Fruit fly (Drosophila melanogaster): ENCODE results near the gene CG31636.
A peak's percentile ranks its signal among the peaks of the same experiment; 100 is the strongest.

Gene CG31636

dm6 chr2L:6622031-6622430 lies 35.9 kb downstream of the CG31636 start:
- no peak for TF ChIP-seq dsf (GFP tag; optimal IDR thresholded peaks at IDR 0.05; ENCODE audit: borderline replicate concordance)
- TF ChIP-seq Rel (GFP tag; optimal IDR thresholded peaks at IDR 0.05), result no peak
- TF ChIP-seq Rel (tag; optimal IDR thresholded peaks at IDR 0.05), result no peak
- no peak for TF ChIP-seq Sp1 (GFP tag; optimal IDR thresholded peaks at IDR 0.05)
- no peak for TF ChIP-seq usp (GFP tag; optimal IDR thresholded peaks at IDR 0.05)
- no peak for TF ChIP-seq CrebA (GFP tag; optimal IDR thresholded peaks at IDR 0.05; ENCODE audit: borderline replicate concordance)
- no peak for TF ChIP-seq CG32264 (GFP tag; optimal IDR thresholded peaks at IDR 0.05)
- no peak for TF ChIP-seq h (GFP tag; optimal IDR thresholded peaks at IDR 0.05)
- no peak for TF ChIP-seq sv (GFP tag; optimal IDR thresholded peaks at IDR 0.05)
- no peak for TF ChIP-seq OdsH (GFP tag; optimal IDR thresholded peaks at IDR 0.05)
- TF ChIP-seq Dfd (GFP tag; optimal IDR thresholded peaks at IDR 0.05), result no peak
- TF ChIP-seq dmrt93B (GFP tag; optimal IDR thresholded peaks at IDR 0.05), result no peak

- no peak for TF ChIP-seq h (GFP tag; optimal IDR thresholded peaks at IDR 0.05)
Measured at dm6 chr2L:6621600-6621999, 36.4 kb downstream of the CG31636 start, which contains the start of gene DIP-iota. Gene DIP-iota (minus strand): TSS chr2L:6621700.

- TF ChIP-seq CG32264 (GFP tag; optimal IDR thresholded peaks at IDR 0.05) (no peak), Rel (GFP tag; optimal IDR thresholded peaks at IDR 0.05) (no peak), Rel (tag; optimal IDR thresholded peaks at IDR 0.05) (peak; percentile 82), brk (GFP tag; optimal IDR thresholded peaks at IDR 0.05) (no peak), h (GFP tag; optimal IDR thresholded peaks at IDR 0.05) (peak; percentile 2)
Measured at dm6 chr2L:6614229-6614935, 43.6 kb downstream of the CG31636 start.

- TF ChIP-seq Hnf4 (GFP tag; optimal IDR thresholded peaks at IDR 0.05), result no peak
- TF ChIP-seq HLH106 (tag; optimal IDR thresholded peaks at IDR 0.05), result no peak
- TF ChIP-seq tai (GFP tag; optimal IDR thresholded peaks at IDR 0.05), result no peak
- no peak for TF ChIP-seq OdsH (GFP tag; optimal IDR thresholded peaks at IDR 0.05)
- TF ChIP-seq sage (GFP tag; optimal IDR thresholded peaks at IDR 0.05), result no peak
- no peak for TF ChIP-seq sv (GFP tag; optimal IDR thresholded peaks at IDR 0.05)
- no peak for TF ChIP-seq CG9705 (GFP tag; optimal IDR thresholded peaks at IDR 0.05)
- TF ChIP-seq dl (GFP tag; optimal IDR thresholded peaks at IDR 0.05; ENCODE audit: insufficient read depth in 1 of 2, partially characterized antibody in 2 of 2), result no peak
- no peak for TF ChIP-seq dsf (GFP tag; optimal IDR thresholded peaks at IDR 0.05; ENCODE audit: borderline replicate concordance)
- no peak for TF ChIP-seq foxo (GFP tag; optimal IDR thresholded peaks at IDR 0.05)
- no peak for TF ChIP-seq ey (GFP tag; optimal IDR thresholded peaks at IDR 0.05)
- no peak for TF ChIP-seq GATAd (GFP tag; optimal IDR thresholded peaks at IDR 0.05)
- no peak for TF ChIP-seq rgr (GFP tag; optimal IDR thresholded peaks at IDR 0.05)
- TF ChIP-seq Myc (optimal IDR thresholded peaks at IDR 0.05), result no peak
- TF ChIP-seq brk (GFP tag; optimal IDR thresholded peaks at IDR 0.05), result no peak
- no peak for TF ChIP-seq CG32264 (GFP tag; optimal IDR thresholded peaks at IDR 0.05)
Measured at dm6 chr2L:6613156-6613555, 44.8 kb downstream of the CG31636 start.

dm6 chr2L:6612477-6613004 lies 45.4 kb downstream of the CG31636 start:
- peak; percentile 100 for TF ChIP-seq HLH106 (tag; optimal IDR thresholded peaks at IDR 0.05)
- peak; percentile 100 for TF ChIP-seq Sp1 (GFP tag; optimal IDR thresholded peaks at IDR 0.05)
- TF ChIP-seq OdsH (GFP tag; optimal IDR thresholded peaks at IDR 0.05), result peak; percentile 100
- TF ChIP-seq sv (GFP tag; optimal IDR thresholded peaks at IDR 0.05), result peak; percentile 100
- TF ChIP-seq CG32264 (GFP tag; optimal IDR thresholded peaks at IDR 0.05), result peak; percentile 100
- TF ChIP-seq h (GFP tag; optimal IDR thresholded peaks at IDR 0.05), result peak; percentile 100
- peak; percentile 99 for TF ChIP-seq dsf (GFP tag; optimal IDR thresholded peaks at IDR 0.05; ENCODE audit: borderline replicate concordance)
- TF ChIP-seq usp (GFP tag; optimal IDR thresholded peaks at IDR 0.05), result no peak
- TF ChIP-seq N (GFP tag; optimal IDR thresholded peaks at IDR 0.05), result no peak
- peak; percentile 100 for TF ChIP-seq tai (GFP tag; optimal IDR thresholded peaks at IDR 0.05)
- no peak for TF ChIP-seq Vsx2 (GFP tag; optimal IDR thresholded peaks at IDR 0.05; ENCODE audit: partially characterized antibody)
- peak; percentile 100 for TF ChIP-seq Jra (GFP tag; optimal IDR thresholded peaks at IDR 0.05)
- TF ChIP-seq sage (GFP tag; optimal IDR thresholded peaks at IDR 0.05), result peak; percentile 100
- TF ChIP-seq Rel (GFP tag; optimal IDR thresholded peaks at IDR 0.05), result peak; percentile 100
- peak; percentile 99 for TF ChIP-seq Rel (tag; optimal IDR thresholded peaks at IDR 0.05)
- TF ChIP-seq Myc (optimal IDR thresholded peaks at IDR 0.05), result peak; percentile 23
- peak; percentile 100 for TF ChIP-seq woc (GFP tag; optimal IDR thresholded peaks at IDR 0.05)
- peak; percentile 99 for TF ChIP-seq Dfd (GFP tag; optimal IDR thresholded peaks at IDR 0.05)
- peak; percentile 98 for TF ChIP-seq Mio (GFP tag; optimal IDR thresholded peaks at IDR 0.05)
- TF ChIP-seq rgr (GFP tag; optimal IDR thresholded peaks at IDR 0.05), result peak; percentile 100
- TF ChIP-seq dmrt93B (GFP tag; optimal IDR thresholded peaks at IDR 0.05), result peak; percentile 100
- TF ChIP-seq GATAd (GFP tag; optimal IDR thresholded peaks at IDR 0.05), result peak; percentile 100
- peak; percentile 100 for TF ChIP-seq foxo (GFP tag; optimal IDR thresholded peaks at IDR 0.05)
- TF ChIP-seq Hr78 (GFP tag; optimal IDR thresholded peaks at IDR 0.05), result no peak
- peak; percentile 84 for TF ChIP-seq jim (GFP tag; optimal IDR thresholded peaks at IDR 0.05)
- TF ChIP-seq Hr83 (GFP tag; optimal IDR thresholded peaks at IDR 0.05; ENCODE audit: poor library complexity, severe bottlenecking), result peak; percentile 99
- TF ChIP-seq pan (optimal IDR thresholded peaks at IDR 0.05), result no peak
- peak; percentile 100 for TF ChIP-seq psq (GFP tag; optimal IDR thresholded peaks at IDR 0.05)
- TF ChIP-seq ey (GFP tag; optimal IDR thresholded peaks at IDR 0.05), result peak; percentile 100
- peak; percentile 100 for TF ChIP-seq Hnf4 (GFP tag; optimal IDR thresholded peaks at IDR 0.05)
- TF ChIP-seq lola (GFP tag; optimal IDR thresholded peaks at IDR 0.05), result no peak
- TF ChIP-seq Abd-B (GFP tag; optimal IDR thresholded peaks at IDR 0.05), result no peak
- TF ChIP-seq brk (GFP tag; optimal IDR thresholded peaks at IDR 0.05), result peak; percentile 99
